Fruit fly (Drosophila melanogaster): ENCODE measurements around the gene CG4467.
A peak's percentile ranks its signal among the peaks of the same experiment; 100 is the strongest.

CG4467 gene

dm6 chr3R:23295360-23295772 lies 46.7 kb upstream of the CG4467 start (continued):
- TF ChIP-seq svp (GFP tag) (peak; percentile 81), CG8632 (GFP tag; optimal IDR thresholded peaks at IDR 0.05) (peak; percentile 39), CG8319 (GFP tag; optimal IDR thresholded peaks at IDR 0.05) (peak; percentile 40), CG10631 (GFP tag; optimal IDR thresholded peaks at IDR 0.05) (no peak), Hr38 (GFP tag; optimal IDR thresholded peaks at IDR 0.05) (no peak), Ets96B (tag; optimal IDR thresholded peaks at IDR 0.05) (peak; percentile 69), eg (GFP tag; IDR thresholded peaks at IDR 0.05) (peak; percentile 83), CG11762 (GFP tag; optimal IDR thresholded peaks at IDR 0.05; ENCODE audit: insufficient read depth) (no peak), CG7368 (GFP tag; optimal IDR thresholded peaks at IDR 0.05) (peak; percentile 60), Lpt (GFP tag; optimal IDR thresholded peaks at IDR 0.05) (peak; percentile 53), Met (GFP tag; optimal IDR thresholded peaks at IDR 0.05) (peak; percentile 49), CG6276 (GFP tag; optimal IDR thresholded peaks at IDR 0.05) (peak; percentile 70), Ets21C (GFP tag; optimal IDR thresholded peaks at IDR 0.05) (no peak), cyc (GFP tag; optimal IDR thresholded peaks at IDR 0.05) (peak; percentile 9), pdm3 (GFP tag; optimal IDR thresholded peaks at IDR 0.05) (peak; percentile 55), Sox102F (GFP tag; optimal IDR thresholded peaks at IDR 0.05) (peak; percentile 74), CG6808 (GFP tag; optimal IDR thresholded peaks at IDR 0.05) (peak; percentile 67)

- TF ChIP-seq CG16779 (tag; optimal IDR thresholded peaks at IDR 0.05) (no peak), CG3919 (GFP tag; optimal IDR thresholded peaks at IDR 0.05) (peak; percentile 44), svp (GFP tag) (no peak), Hr39 (GFP tag; optimal IDR thresholded peaks at IDR 0.05) (no peak), Ets21C (GFP tag; optimal IDR thresholded peaks at IDR 0.05) (no peak), OdsH (GFP tag; optimal IDR thresholded peaks at IDR 0.05) (no peak), Eip78C (GFP tag) (peak; percentile 84), lz (GFP tag; optimal IDR thresholded peaks at IDR 0.05) (no peak), CG6854 (GFP tag; optimal IDR thresholded peaks at IDR 0.05) (peak; percentile 18), CG8632 (GFP tag; optimal IDR thresholded peaks at IDR 0.05) (peak; percentile 35), CG10669 (GFP tag; optimal IDR thresholded peaks at IDR 0.05) (no peak), CG6808 (GFP tag; optimal IDR thresholded peaks at IDR 0.05) (peak; percentile 57), pdm3 (GFP tag; optimal IDR thresholded peaks at IDR 0.05) (no peak), Lpt (GFP tag; optimal IDR thresholded peaks at IDR 0.05) (peak; percentile 22), cyc (GFP tag; optimal IDR thresholded peaks at IDR 0.05) (no peak), Eip93F (GFP tag; optimal IDR thresholded peaks at IDR 0.05) (no peak), eg (GFP tag; IDR thresholded peaks at IDR 0.05) (peak; percentile 85), Sox15 (GFP tag; optimal IDR thresholded peaks at IDR 0.05) (no peak), fkh (GFP tag; optimal IDR thresholded peaks at IDR 0.05) (peak; percentile 37), CG8119 (GFP tag; IDR thresholded peaks at IDR 0.05) (no peak; the same call in 1 of the 3 replicates), CG11902 (GFP tag; optimal IDR thresholded peaks at IDR 0.05) (no peak), esn (GFP tag; optimal IDR thresholded peaks at IDR 0.05) (peak; percentile 37), fd85E (GFP tag; optimal IDR thresholded peaks at IDR 0.05) (no peak), CG11294 (GFP tag; IDR thresholded peaks at IDR 0.05) (no peak; the same call in none of the 2 replicates), Hr4 (GFP tag; optimal IDR thresholded peaks at IDR 0.05) (peak; percentile 22), CG6792 (GFP tag; optimal IDR thresholded peaks at IDR 0.05) (no peak), salr (GFP tag; optimal IDR thresholded peaks at IDR 0.05) (peak; percentile 21 to 61), CG1621 (tag; optimal IDR thresholded peaks at IDR 0.05) (peak; percentile 58), dac (GFP tag; optimal IDR thresholded peaks at IDR 0.05) (peak; percentile 6), Blimp-1 (GFP tag; optimal IDR thresholded peaks at IDR 0.05) (no peak), CG8319 (GFP tag; optimal IDR thresholded peaks at IDR 0.05) (peak; percentile 7), CG4318 (GFP tag; optimal IDR thresholded peaks at IDR 0.05) (no peak), Sox102F (GFP tag; optimal IDR thresholded peaks at IDR 0.05) (peak; percentile 43), CG9139 (GFP tag; optimal IDR thresholded peaks at IDR 0.05) (peak; percentile 27), topi (GFP tag; optimal IDR thresholded peaks at IDR 0.05) (peak; percentile 3), CG6163 (GFP tag; IDR thresholded peaks at IDR 0.05) (peak; percentile 89), dsx (GFP tag; optimal IDR thresholded peaks at IDR 0.05; ENCODE audit: poor library complexity, severe bottlenecking) (peak; percentile 3), CG32006 (GFP tag; optimal IDR thresholded peaks at IDR 0.05) (peak; percentile 50), CG10631 (GFP tag; optimal IDR thresholded peaks at IDR 0.05) (peak; percentile 61), Met (GFP tag; optimal IDR thresholded peaks at IDR 0.05) (no peak), Hr38 (GFP tag; optimal IDR thresholded peaks at IDR 0.05) (no peak), achi (GFP tag; optimal IDR thresholded peaks at IDR 0.05) (peak; percentile 44), ss (GFP tag; optimal IDR thresholded peaks at IDR 0.05) (peak; percentile 57 to 79)
Measured at dm6 chr3R:23293066-23293777, 44.5 kb upstream of the CG4467 start.
